Worm (Caenorhabditis elegans) whole organism, young adult: ENCODE results near the gene F35B12.9.

Experiments
- mcd-1 ChIP-seq: fragments of 200-800 bp; sonication (Bioruptor generic); IDR thresholded peaks from 2 replicates; pipeline ENCODE4 v1.3.6; 2022; ENCODE audit warnings: missing genetic modification reagents, missing genetic modification characterization, missing compliant biosample characterization
- unc-62 ChIP-seq: fragments of 150-350 bp; optimal IDR thresholded peaks from 2 replicates; lab custom pipeline; 2014; ENCODE audit warnings: missing biosample characterization, missing genetic modification reagents, missing genetic modification characterization

ce11 chrV:11583212-11583611 is 17.8 kb upstream of the F35B12.9 start, which contains the start of gene srx-88:
- TF ChIP-seq mcd-1 = no peak
- no peak for TF ChIP-seq unc-62 (GFP tag; lab: Kevin White, UChicago)
